Worm (Caenorhabditis elegans) whole organism, L2 larva: Measurements from ENCODE around the gene dnj-26.

ENCODE experiments used
- F13H6.1 ChIP-seq: sonication (generic microtip); optimal IDR thresholded peaks from 2 replicates; lab custom pipeline; 2016; ENCODE audit warnings: missing genetic modification characterization, missing compliant biosample characterization
- ama-1 ChIP-seq: fragments of 150-350 bp; optimal IDR thresholded peaks from 2 replicates; lab custom pipeline; 2018; ENCODE audit warnings: inconsistent platforms
- blmp-1 ChIP-seq: sonication (generic microtip); optimal IDR thresholded peaks from 2 replicates; lab custom pipeline; 2017; ENCODE audit warnings: missing genetic modification characterization, mild to moderate bottlenecking, missing compliant biosample characterization, antibody characterized with exemption, moderate library complexity; ENCODE audit not compliant: insufficient read depth
- ceh-82 ChIP-seq: fragments of 150-350 bp; optimal IDR thresholded peaks from 2 replicates; lab custom pipeline; 2014; ENCODE audit warnings: missing biosample characterization, missing genetic modification characterization
- elt-1 ChIP-seq: fragments of 150-350 bp; optimal IDR thresholded peaks from 2 replicates; lab custom pipeline; 2014; ENCODE audit warnings: missing biosample characterization, missing genetic modification characterization
- elt-3 ChIP-seq: sonication (generic microtip); optimal IDR thresholded peaks from 2 replicates; lab custom pipeline; 2017; ENCODE audit warnings: missing biosample characterization, missing genetic modification characterization
- fos-1 ChIP-seq: fragments of 150-350 bp; optimal IDR thresholded peaks from 2 replicates; lab custom pipeline; 2014; ENCODE audit warnings: missing biosample characterization, missing genetic modification characterization
- gmeb-1 ChIP-seq: fragments of 150-350 bp; optimal IDR thresholded peaks from 2 replicates; lab custom pipeline; 2014; ENCODE audit warnings: missing biosample characterization, missing genetic modification characterization
- lin-13 ChIP-seq: fragments of 150-350 bp; optimal IDR thresholded peaks from 2 replicates; lab custom pipeline; 2014; ENCODE audit warnings: missing biosample characterization, missing genetic modification reagents, missing genetic modification characterization
- lin-39 ChIP-seq: fragments of 150-350 bp; optimal IDR thresholded peaks from 2 replicates; lab custom pipeline; 2014; ENCODE audit warnings: missing biosample characterization, missing genetic modification reagents, missing genetic modification characterization
- lsy-2 ChIP-seq, 2 experiments: fragments of 150-350 bp in 1 of 2; sonication (generic microtip) in 1 of 2; optimal IDR thresholded peaks; 2 replicates each; lab custom pipeline; 2014 to 2017; ENCODE audit warnings: missing biosample characterization in 2 of 2, missing genetic modification characterization in 2 of 2
- mab-5 ChIP-seq: fragments of 150-350 bp; optimal IDR thresholded peaks from 2 replicates; lab custom pipeline; 2014; ENCODE audit warnings: missing biosample characterization, missing genetic modification characterization
- mbf-1 ChIP-seq: sonication (generic microtip); optimal IDR thresholded peaks from 2 replicates; lab custom pipeline; 2017; ENCODE audit warnings: missing biosample characterization, missing genetic modification characterization
- mdl-1 ChIP-seq, 2 experiments: fragments of 150-350 bp in 1 of 2; sonication (generic microtip) in 1 of 2; optimal IDR thresholded peaks; 2 replicates each; lab custom pipeline; 2017; ENCODE audit warnings: missing biosample characterization in 2 of 2, missing genetic modification characterization in 2 of 2
- nhr-10 ChIP-seq: sonication (generic microtip); optimal IDR thresholded peaks from 2 replicates; lab custom pipeline; 2017; ENCODE audit warnings: missing biosample characterization, missing genetic modification characterization
- nhr-12 ChIP-seq: fragments of 150-350 bp; optimal IDR thresholded peaks from 2 replicates; lab custom pipeline; 2014; ENCODE audit warnings: missing biosample characterization, missing genetic modification characterization
- nhr-129 ChIP-seq: fragments of 150-350 bp; optimal IDR thresholded peaks from 2 replicates; lab custom pipeline; 2014; ENCODE audit warnings: missing biosample characterization, missing genetic modification characterization
- nhr-23 ChIP-seq: fragments of 150-350 bp; optimal IDR thresholded peaks from 2 replicates; lab custom pipeline; 2014; ENCODE audit warnings: missing biosample characterization, missing genetic modification reagents, missing genetic modification characterization
- nhr-77 ChIP-seq: fragments of 150-350 bp; optimal IDR thresholded peaks from 2 replicates; lab custom pipeline; 2014; ENCODE audit warnings: missing biosample characterization, missing genetic modification characterization
- sem-4 ChIP-seq: fragments of 150-350 bp; optimal IDR thresholded peaks from 2 replicates; lab custom pipeline; 2014; ENCODE audit warnings: missing biosample characterization, missing genetic modification reagents, missing genetic modification characterization
- sma-3 ChIP-seq: sonication (generic microtip); optimal IDR thresholded peaks from 2 replicates; lab custom pipeline; 2016; ENCODE audit warnings: missing genetic modification reagents, missing genetic modification characterization, missing compliant biosample characterization
- sma-9 ChIP-seq, 2 experiments: fragments of 150-350 bp in 1 of 2; sonication (generic microtip) in 1 of 2; optimal IDR thresholded peaks; 2 replicates each; lab custom pipeline; 2014 to 2016; ENCODE audit warnings: missing genetic modification characterization in 2 of 2, mild to moderate bottlenecking in 1 of 2, missing biosample characterization in 1 of 2, missing compliant biosample characterization in 1 of 2, missing genetic modification reagents in 1 of 2, moderate library complexity in 1 of 2
- snpc-4 ChIP-seq: fragments of 150-350 bp; optimal IDR thresholded peaks from 2 replicates; lab custom pipeline; 2014; ENCODE audit warnings: missing biosample characterization, missing genetic modification characterization
- unc-39 ChIP-seq: fragments of 150-350 bp; optimal IDR thresholded peaks from 2 replicates; lab custom pipeline; 2014; ENCODE audit warnings: missing biosample characterization, missing genetic modification characterization
- ztf-1 ChIP-seq: fragments of 200-800 bp; sonication (Bioruptor generic); conservative IDR thresholded peaks from 2 replicates; pipeline ENCODE4 v1.3.6; 2022; ENCODE audit warnings: missing genetic modification characterization, missing compliant biosample characterization
- ztf-4 ChIP-seq: fragments of 150-350 bp; optimal IDR thresholded peaks from 2 replicates; lab custom pipeline; 2014; ENCODE audit warnings: missing biosample characterization, missing genetic modification characterization

dnj-26 gene

DNA sequence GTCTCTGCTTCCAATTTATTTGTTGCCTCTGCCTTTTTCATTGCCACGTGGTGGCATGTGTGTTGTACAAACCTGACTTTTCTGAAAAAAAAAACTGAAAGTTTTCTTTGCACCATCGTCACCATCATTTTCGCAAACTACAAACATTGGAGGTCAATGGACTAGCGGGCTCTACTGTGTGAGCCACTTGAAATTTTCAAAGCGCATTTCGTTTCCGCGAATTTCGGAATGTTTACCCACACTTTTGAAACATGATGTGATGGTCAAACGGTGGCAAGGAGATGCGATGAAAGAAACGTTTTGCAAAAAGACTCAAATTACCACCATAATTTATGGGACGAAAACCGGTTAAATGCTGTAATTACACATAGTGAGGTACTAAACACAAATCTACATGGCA, 44.6 kb downstream of the dnj-26 start:
- TF ChIP-seq lsy-2 (tag; optimal IDR thresholded peaks at IDR 0.05; lab: Kevin White, UChicago) (no peak), nhr-129 (tag; lab: Kevin White, UChicago) (peak; percentile 47), ama-1 (lab: Kevin White, UChicago) (peak; percentile 51)

DNA sequence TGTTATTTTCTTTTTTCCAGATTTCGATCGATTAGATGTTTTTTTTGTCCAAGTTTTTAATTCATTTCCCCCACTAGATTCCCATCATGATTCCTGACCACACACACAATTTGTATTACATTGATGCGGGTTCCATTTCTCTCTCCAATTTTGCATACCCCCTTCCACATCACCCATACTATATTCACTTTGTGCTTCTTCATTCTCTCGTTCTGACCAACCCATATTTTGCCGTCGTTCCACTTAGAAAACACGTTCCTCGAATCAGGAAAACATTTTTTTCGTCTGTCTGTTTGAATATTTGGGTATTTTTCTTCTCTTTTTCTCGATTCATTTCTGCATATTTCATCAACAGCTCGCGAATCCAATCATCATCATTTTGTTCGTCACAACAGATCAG, 45.0 kb downstream of the dnj-26 start:
- TF ChIP-seq lsy-2 (tag; optimal IDR thresholded peaks at IDR 0.05; lab: Kevin White, UChicago) (no peak), gmeb-1 (tag; lab: Kevin White, UChicago) (no peak), unc-39 (tag; lab: Kevin White, UChicago) (no peak), lin-13 (no peak), mbf-1 (no peak), mdl-1 (tag; optimal IDR thresholded peaks at IDR 0.05; lab: Kevin White, UChicago) (no peak), sma-3 (no peak), nhr-23 (tag; lab: Kevin White, UChicago) (no peak), sem-4 (tag; lab: Kevin White, UChicago) (no peak), blmp-1 (tag; lab: Kevin White, UChicago) (no peak), nhr-10 (tag; lab: Kevin White, UChicago) (no peak), sma-9 (GFP tag; optimal IDR thresholded peaks at IDR 0.05; lab: Kevin White, UChicago) (no peak), sma-9 (tag; optimal IDR thresholded peaks at IDR 0.05; lab: Kevin White, UChicago) (no peak), snpc-4 (tag; lab: Kevin White, UChicago) (no peak)

DNA sequence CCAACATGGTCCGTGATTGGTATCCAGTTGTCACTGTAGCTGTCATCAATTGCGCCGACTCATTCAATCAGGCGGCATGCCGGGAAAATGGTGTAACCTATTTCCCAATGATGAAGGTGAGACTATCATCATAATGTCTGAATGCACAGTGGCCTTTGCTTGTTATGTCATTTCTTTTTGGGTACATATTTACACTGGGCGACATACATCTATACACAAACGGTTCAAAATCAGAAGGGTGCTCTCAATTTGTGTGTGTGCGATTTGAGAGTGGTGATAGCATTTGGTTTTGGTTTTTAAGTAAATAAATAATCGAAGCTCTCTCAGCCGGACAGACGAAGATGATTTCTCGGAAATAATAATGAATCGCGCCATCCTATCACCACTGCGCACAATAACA, 48.5 kb downstream of the dnj-26 start:
- peak; percentile 43 for TF ChIP-seq nhr-129 (tag; lab: Kevin White, UChicago)
- TF ChIP-seq gmeb-1 (tag; lab: Kevin White, UChicago): no peak
- TF ChIP-seq, all 48 proteins: peak for 1

DNA sequence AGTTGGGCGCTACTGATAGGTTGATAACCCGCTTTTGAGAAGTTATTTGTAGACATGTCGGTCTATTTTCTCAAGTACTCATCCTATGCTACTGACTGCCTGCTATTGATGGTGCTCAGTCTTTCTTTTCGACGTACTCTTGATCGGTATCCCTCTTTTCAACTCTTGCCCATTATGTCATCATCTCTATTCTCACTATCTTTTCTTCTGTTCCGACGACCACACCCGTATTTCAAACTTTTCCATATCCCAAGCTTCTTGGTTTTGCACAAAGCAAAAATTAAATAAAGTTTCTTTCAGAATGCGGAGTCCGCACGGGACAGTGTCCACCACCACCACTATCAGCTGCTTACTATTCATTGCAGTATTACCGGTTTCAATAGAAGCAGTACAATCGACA, 49.5 kb downstream of the dnj-26 start, which contains the start of gene F35G2.1:
Gene F35G2.1 (plus strand): TSS at position 301 of the 400 bp plus-strand sequence.
- TF ChIP-seq mab-5 (tag; lab: Kevin White, UChicago): no peak
- TF ChIP-seq ceh-82: no peak
- no peak for TF ChIP-seq ztf-1 (GFP tag; lab: Robert Waterston, UW)
- no peak for TF ChIP-seq lin-39 (tag; lab: Kevin White, UChicago)
- no peak for TF ChIP-seq mdl-1 (tag; optimal IDR thresholded peaks at IDR 0.05; lab: Kevin White, UChicago)
- no peak for TF ChIP-seq nhr-77 (tag; lab: Kevin White, UChicago)
- no peak for TF ChIP-seq nhr-129 (tag; lab: Kevin White, UChicago)
- TF ChIP-seq ztf-4 (tag; lab: Kevin White, UChicago): no peak
- no peak for TF ChIP-seq blmp-1 (tag; lab: Kevin White, UChicago)
- TF ChIP-seq snpc-4 (tag; lab: Kevin White, UChicago): no peak
- TF ChIP-seq elt-1: no peak
- TF ChIP-seq elt-3 (tag; lab: Kevin White, UChicago): no peak
- no peak for TF ChIP-seq mbf-1
- TF ChIP-seq fos-1 (tag; lab: Kevin White, UChicago): no peak
- TF ChIP-seq sem-4 (tag; lab: Kevin White, UChicago): no peak
- no peak for TF ChIP-seq sma-9 (GFP tag; optimal IDR thresholded peaks at IDR 0.05; lab: Kevin White, UChicago)
- TF ChIP-seq sma-9 (tag; optimal IDR thresholded peaks at IDR 0.05; lab: Kevin White, UChicago): no peak
- TF ChIP-seq, all 48 proteins: peak for 0

DNA sequence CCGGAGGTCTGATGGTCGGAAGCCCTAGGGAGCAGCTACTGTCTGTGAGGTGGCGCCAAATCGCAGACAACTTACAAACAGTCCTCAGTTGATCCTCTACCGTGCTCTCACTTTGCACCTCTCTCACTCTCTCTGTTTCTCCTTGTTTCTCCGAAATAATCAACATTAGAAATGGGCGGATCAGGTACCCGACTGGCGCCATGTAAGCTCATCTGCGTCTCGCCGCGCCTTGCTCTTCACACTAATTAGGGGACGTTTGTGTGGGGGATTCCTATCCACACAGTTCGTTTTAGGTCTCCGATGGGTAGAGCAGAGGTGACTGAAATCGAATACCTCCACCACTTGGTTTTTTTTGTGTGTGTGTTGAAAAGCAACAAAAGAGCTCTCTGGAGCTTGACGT, 50.5 kb downstream of the dnj-26 start:
- peak; percentile 29 for TF ChIP-seq nhr-129 (tag; lab: Kevin White, UChicago)
- peak; percentile 23 for TF ChIP-seq sma-9 (GFP tag; optimal IDR thresholded peaks at IDR 0.05; lab: Kevin White, UChicago)
- no peak for TF ChIP-seq sma-9 (tag; optimal IDR thresholded peaks at IDR 0.05; lab: Kevin White, UChicago)
- TF ChIP-seq nhr-12 (tag; lab: Kevin White, UChicago): no peak
- peak; percentile 53 for TF ChIP-seq F13H6.1 (tag; lab: Kevin White, UChicago)
- TF ChIP-seq nhr-77 (tag; lab: Kevin White, UChicago): no peak
